Worm (Caenorhabditis elegans) whole organism, young adult: ENCODE data around the gene T04C10.3.

Source experiments
- B0336.3 ChIP-seq: fragments of 200-800 bp; sonication (Bioruptor generic); IDR thresholded peaks from 2 replicates; pipeline ENCODE4 v1.3.6; 2022; ENCODE audit warnings: missing genetic modification characterization, missing compliant biosample characterization
- C06A6.2 ChIP-seq: fragments of 200-800 bp; sonication (Bioruptor generic); conservative IDR thresholded peaks from 2 replicates; pipeline ENCODE4 v1.3.6; 2022; ENCODE audit warnings: missing genetic modification characterization, missing compliant biosample characterization
- F10E7.11 ChIP-seq: sonication (generic microtip); optimal IDR thresholded peaks from 2 replicates; lab custom pipeline; 2017; ENCODE audit warnings: mild to moderate bottlenecking, missing genetic modification characterization, moderate library complexity, missing compliant biosample characterization
- F23B12.7 ChIP-seq: sonication (generic microtip); optimal IDR thresholded peaks from 2 replicates; lab custom pipeline; 2017; ENCODE audit warnings: missing genetic modification characterization, mild to moderate bottlenecking, missing compliant biosample characterization, antibody characterized with exemption, moderate library complexity; ENCODE audit not compliant: insufficient read depth
- F33H1.4 ChIP-seq: fragments of 200-800 bp; sonication (Bioruptor generic); IDR thresholded peaks from 2 replicates; pipeline ENCODE4 v1.3.6; 2022; ENCODE audit warnings: missing genetic modification reagents, missing genetic modification characterization, missing compliant biosample characterization
- F49E8.2 ChIP-seq: sonication (generic microtip); optimal IDR thresholded peaks from 3 replicates; lab custom pipeline; 2017; ENCODE audit warnings: missing genetic modification characterization, mild to moderate bottlenecking, missing compliant biosample characterization, antibody characterized with exemption, moderate library complexity; ENCODE audit not compliant: insufficient read depth
- F52B5.7 ChIP-seq: sonication (generic microtip); optimal IDR thresholded peaks from 2 replicates; lab custom pipeline; 2016; ENCODE audit warnings: mild to moderate bottlenecking, missing genetic modification characterization, missing compliant biosample characterization
- Y53G8AR.9 ChIP-seq: fragments of 200-800 bp; sonication (Bioruptor generic); conservative IDR thresholded peaks from 2 replicates; pipeline ENCODE4 v1.3.6; 2022; ENCODE audit warnings: missing genetic modification reagents, missing genetic modification characterization, missing compliant biosample characterization
- ZK185.1 ChIP-seq: sonication (generic microtip); optimal IDR thresholded peaks from 2 replicates; lab custom pipeline; 2016; ENCODE audit warnings: mild to moderate bottlenecking, missing genetic modification characterization, missing compliant biosample characterization; ENCODE audit not compliant: poor library complexity, severe bottlenecking
- ama-1 ChIP-seq, 3 experiments: fragments of 150-350 bp in 1 of 3; sonication (generic microtip) in 2 of 3; optimal IDR thresholded peaks; 2 replicates each; lab custom pipeline; 2014 to 2018; ENCODE audit warnings: missing biosample characterization in 2 of 3, missing genetic modification characterization in 2 of 3, missing genetic modification reagents in 2 of 3
- atf-7 ChIP-seq: sonication (generic microtip); optimal IDR thresholded peaks from 2 replicates; lab custom pipeline; 2017; ENCODE audit warnings: mild to moderate bottlenecking, missing genetic modification characterization, missing compliant biosample characterization
- attf-3 ChIP-seq: fragments of 200-800 bp; sonication (Bioruptor generic); conservative IDR thresholded peaks from 2 replicates; pipeline ENCODE4 v1.3.6; 2022; ENCODE audit warnings: missing genetic modification reagents, missing genetic modification characterization, missing compliant biosample characterization
- attf-5 ChIP-seq: fragments of 200-800 bp; sonication (Bioruptor generic); optimal IDR thresholded peaks from 2 replicates; lab custom pipeline; 2018; ENCODE audit warnings: mild to moderate bottlenecking, missing genetic modification characterization, missing compliant biosample characterization
- cebp-1 ChIP-seq, 2 experiments: fragments of 200-800 bp in 1 of 2; sonication (Bioruptor generic) in 1 of 2; sonication (generic microtip) in 1 of 2; IDR thresholded peaks in 1 of 2; optimal IDR thresholded peaks in 1 of 2; 2 replicates each; pipeline versions ENCODE4 v1.3.6 to Lab custom; 2017 to 2022; ENCODE audit warnings: missing compliant biosample characterization in 2 of 2, missing genetic modification characterization in 2 of 2, mild to moderate bottlenecking in 1 of 2, missing genetic modification reagents in 1 of 2, moderate library complexity in 1 of 2
- ceh-100 ChIP-seq: fragments of 200-800 bp; sonication (Bioruptor generic); IDR thresholded peaks from 2 replicates; pipeline ENCODE4 v1.3.6; 2022; ENCODE audit warnings: missing genetic modification reagents, missing genetic modification characterization, missing compliant biosample characterization
- ceh-27 ChIP-seq: fragments of 200-800 bp; sonication (Bioruptor generic); optimal IDR thresholded peaks from 2 replicates; lab custom pipeline; 2018; ENCODE audit warnings: mild to moderate bottlenecking, missing genetic modification characterization, moderate library complexity, missing compliant biosample characterization
- dox-1 ChIP-seq: fragments of 200-800 bp; sonication (Bioruptor generic); IDR thresholded peaks from 2 replicates; pipeline ENCODE4 v1.3.6; 2022; ENCODE audit warnings: missing genetic modification reagents, missing genetic modification characterization, missing compliant biosample characterization
- egl-44 ChIP-seq: fragments of 200-800 bp; sonication (Bioruptor generic); IDR thresholded peaks from 2 replicates; pipeline ENCODE4 v1.3.6; 2022; ENCODE audit warnings: missing genetic modification reagents, missing genetic modification characterization, missing compliant biosample characterization
- gei-17 ChIP-seq: fragments of 200-800 bp; sonication (Bioruptor generic); optimal IDR thresholded peaks from 2 replicates; lab custom pipeline; 2018; ENCODE audit warnings: mild to moderate bottlenecking, missing genetic modification characterization, missing compliant biosample characterization
- hmg-1.2 ChIP-seq: fragments of 200-800 bp; sonication (Bioruptor generic); IDR thresholded peaks from 2 replicates; pipeline ENCODE4 v1.3.6; 2022; ENCODE audit warnings: missing genetic modification reagents, missing genetic modification characterization, missing compliant biosample characterization
- hmg-20 ChIP-seq: fragments of 200-800 bp; sonication (Bioruptor generic); IDR thresholded peaks from 2 replicates; pipeline ENCODE4 v1.3.6; 2022; ENCODE audit warnings: missing genetic modification reagents, missing genetic modification characterization, missing compliant biosample characterization
- let-607 ChIP-seq, 2 experiments: fragments of 200-800 bp in 1 of 2; sonication (Bioruptor generic) in 1 of 2; sonication (generic microtip) in 1 of 2; optimal IDR thresholded peaks; 2 replicates each; lab custom pipeline; 2016 to 2018; ENCODE audit warnings: mild to moderate bottlenecking in 2 of 2, missing compliant biosample characterization in 2 of 2, missing genetic modification characterization in 2 of 2, moderate library complexity in 2 of 2, missing genotype in 1 of 2
- lin-26 ChIP-seq: fragments of 200-800 bp; sonication (Bioruptor generic); IDR thresholded peaks from 2 replicates; pipeline ENCODE4 v1.3.6; 2022; ENCODE audit warnings: missing genetic modification reagents, missing genetic modification characterization, missing compliant biosample characterization
- lin-35 ChIP-seq, 3 experiments: fragments of 150-350 bp in 2 of 3; sonication (generic microtip) in 1 of 3; optimal IDR thresholded peaks; 2 replicates each; lab custom pipeline; 2014 to 2018; ENCODE audit warnings: missing biosample characterization in 3 of 3, missing genetic modification characterization in 3 of 3, missing genetic modification reagents in 3 of 3
- lin-40 ChIP-seq: sonication (generic microtip); optimal IDR thresholded peaks from 2 replicates; lab custom pipeline; 2016; ENCODE audit warnings: missing genetic modification characterization, mild to moderate bottlenecking, missing compliant biosample characterization, missing genotype, missing genetic modification reagents
- lin-54 ChIP-seq: fragments of 200-800 bp; sonication (Bioruptor generic); optimal IDR thresholded peaks from 2 replicates; lab custom pipeline; 2018; ENCODE audit warnings: mild to moderate bottlenecking, missing genetic modification characterization, missing compliant biosample characterization
- lir-1 ChIP-seq: fragments of 200-800 bp; sonication (Bioruptor generic); conservative IDR thresholded peaks from 2 replicates; pipeline ENCODE4 v1.3.6; 2022; ENCODE audit warnings: missing genetic modification reagents, missing genetic modification characterization, missing compliant biosample characterization
- madf-10 ChIP-seq: sonication (generic microtip); optimal IDR thresholded peaks from 2 replicates; lab custom pipeline; 2016; ENCODE audit warnings: mild to moderate bottlenecking, missing genetic modification characterization, missing compliant biosample characterization
- madf-6 ChIP-seq: fragments of 200-800 bp; sonication (Bioruptor generic); IDR thresholded peaks from 2 replicates; pipeline ENCODE4 v1.3.6; 2022; ENCODE audit warnings: missing genetic modification reagents, missing genetic modification characterization, missing compliant biosample characterization
- mcd-1 ChIP-seq: fragments of 200-800 bp; sonication (Bioruptor generic); IDR thresholded peaks from 2 replicates; pipeline ENCODE4 v1.3.6; 2022; ENCODE audit warnings: missing genetic modification reagents, missing genetic modification characterization, missing compliant biosample characterization
- nfyb-1 ChIP-seq: fragments of 200-800 bp; sonication (Bioruptor generic); IDR thresholded peaks from 2 replicates; pipeline ENCODE4 v1.3.6; 2022; ENCODE audit warnings: missing genetic modification reagents, missing genetic modification characterization, missing compliant biosample characterization
- nhr-80 ChIP-seq: sonication (generic microtip); optimal IDR thresholded peaks from 2 replicates; lab custom pipeline; 2016; ENCODE audit warnings: missing genetic modification characterization, missing compliant biosample characterization
- rcor-1 ChIP-seq: fragments of 200-800 bp; sonication (Bioruptor generic); IDR thresholded peaks from 2 replicates; pipeline ENCODE4 v1.3.6; 2022; ENCODE audit warnings: missing genetic modification reagents, missing genetic modification characterization, missing compliant biosample characterization
- repo-1 ChIP-seq: sonication (generic microtip); optimal IDR thresholded peaks from 2 replicates; lab custom pipeline; 2017; ENCODE audit warnings: mild to moderate bottlenecking, missing genetic modification characterization, missing compliant biosample characterization
- snpc-4 ChIP-seq, 5 experiments: fragments of 150-350 bp in 1 of 5; sonication (generic microtip) in 4 of 5; optimal IDR thresholded peaks; 2 replicates each; lab custom pipeline; 2014 to 2018; ENCODE audit warnings: missing genetic modification characterization in 5 of 5, missing biosample characterization in 3 of 5, antibody characterized with exemption in 2 of 5, mild to moderate bottlenecking in 2 of 5, missing compliant biosample characterization in 2 of 5, missing genotype in 2 of 5, moderate library complexity in 2 of 5, missing genetic modification reagents in 1 of 5
- somi-1 ChIP-seq: fragments of 200-800 bp; sonication (Bioruptor generic); optimal IDR thresholded peaks from 2 replicates; lab custom pipeline; 2018; ENCODE audit warnings: mild to moderate bottlenecking, missing genetic modification characterization, missing compliant biosample characterization
- sptf-2 ChIP-seq: fragments of 200-800 bp; sonication (Bioruptor generic); optimal IDR thresholded peaks from 2 replicates; lab custom pipeline; 2018; ENCODE audit warnings: mild to moderate bottlenecking, missing genetic modification characterization, missing compliant biosample characterization
- tbp1 ChIP-seq: fragments of 200-800 bp; sonication (Bioruptor generic); optimal IDR thresholded peaks from 2 replicates; lab custom pipeline; 2018; ENCODE audit warnings: mild to moderate bottlenecking, missing genetic modification characterization, missing compliant biosample characterization
- unc-62 ChIP-seq: fragments of 150-350 bp; optimal IDR thresholded peaks from 2 replicates; lab custom pipeline; 2014; ENCODE audit warnings: missing biosample characterization, missing genetic modification reagents, missing genetic modification characterization
- zfh-2 ChIP-seq: fragments of 200-800 bp; sonication (Bioruptor generic); conservative IDR thresholded peaks from 2 replicates; pipeline ENCODE4 v1.3.6; 2022; ENCODE audit warnings: missing genetic modification reagents, missing genetic modification characterization, missing compliant biosample characterization
- ztf-28 ChIP-seq: fragments of 200-800 bp; sonication (Bioruptor generic); IDR thresholded peaks from 2 replicates; pipeline ENCODE4 v1.3.6; 2022; ENCODE audit warnings: missing genetic modification reagents, missing genetic modification characterization, missing compliant biosample characterization

Gene T04C10.3

DNA sequence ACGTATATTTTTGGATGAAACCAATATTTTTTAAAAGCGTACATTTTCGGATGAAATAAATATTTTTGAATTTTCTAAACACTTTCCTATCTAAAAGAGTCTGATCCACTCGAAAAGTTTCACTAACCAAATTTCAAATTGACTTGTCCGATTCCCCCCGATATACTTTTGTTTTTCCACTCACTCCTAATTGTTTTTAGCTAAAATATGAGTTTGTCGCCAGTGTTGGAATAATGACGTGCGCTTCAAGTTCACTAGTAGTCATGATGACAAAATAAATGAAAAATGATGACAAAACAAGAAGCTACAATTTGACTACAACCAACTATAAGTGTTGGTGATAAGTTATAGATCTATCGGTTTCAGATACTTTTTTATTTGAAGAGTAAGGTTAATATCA lies 3.4 kb upstream of the T04C10.3 start (continued):
- 0 out of 2 replicates have a peak, but pooled peaks have one; percentile 43 for TF ChIP-seq B0336.3 (GFP tag; lab: Robert Waterston, UW)
- no peak for TF ChIP-seq attf-3 (GFP tag; lab: Robert Waterston, UW)
- TF ChIP-seq ceh-100 (GFP tag; lab: Robert Waterston, UW) = no peak

DNA sequence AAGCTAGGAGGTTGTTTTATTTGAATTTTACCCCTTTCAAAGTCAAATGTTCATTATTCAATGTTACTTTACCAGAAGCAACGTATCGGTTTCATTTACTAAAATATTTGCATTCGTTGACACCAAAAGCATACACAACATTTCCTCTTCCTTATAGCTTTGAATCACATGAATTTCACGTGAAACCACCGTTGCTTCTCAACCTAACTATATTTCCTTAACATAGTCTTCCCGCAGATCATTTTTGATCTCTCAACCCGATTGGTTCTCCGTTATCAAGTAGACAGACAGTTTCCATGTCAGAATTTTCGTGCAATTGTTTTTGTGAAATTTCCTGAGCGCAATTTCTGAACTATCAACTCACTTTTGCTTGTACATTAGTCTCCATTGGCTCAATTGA lies 2.3 kb upstream of the T04C10.3 start:
- TF ChIP-seq unc-62 (GFP tag; lab: Kevin White, UChicago) (no peak), ztf-28 (GFP tag; lab: Robert Waterston, UW) (no peak), Y53G8AR.9 (GFP tag; lab: Robert Waterston, UW) (no peak), lir-1 (no peak), lin-26 (GFP tag; lab: Robert Waterston, UW) (no peak), atf-7 (no peak), F52B5.7 (tag; lab: Kevin White, UChicago) (no peak), F33H1.4 (GFP tag; lab: Robert Waterston, UW) (no peak), egl-44 (GFP tag; lab: Robert Waterston, UW) (no peak), hmg-20 (GFP tag; lab: Robert Waterston, UW) (no peak)

DNA sequence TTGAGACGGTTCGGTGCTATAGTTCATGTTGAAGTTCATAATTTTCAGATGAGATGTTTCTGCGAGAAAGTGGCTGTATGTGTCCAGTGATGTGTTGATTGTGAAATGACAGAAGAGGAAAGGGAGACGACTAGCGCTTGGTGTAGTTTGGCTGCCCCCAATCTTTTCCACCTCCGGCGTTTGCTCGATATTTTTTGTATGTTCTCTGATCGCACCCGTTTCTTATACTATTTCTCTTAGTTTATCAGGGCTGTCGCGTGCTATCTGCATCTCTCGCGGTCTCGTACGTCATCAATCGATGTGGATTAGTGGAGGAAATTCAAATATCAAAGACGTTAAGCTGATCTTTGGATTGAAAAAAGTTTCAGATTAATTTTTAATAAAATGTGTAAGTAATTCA lies 1.4 kb upstream of the T04C10.3 start, which contains the start of gene atf-4:
Gene atf-4 (minus strand): TSS at position 93 of the 400 bp plus-strand sequence.
- TF ChIP-seq hmg-20 (GFP tag; lab: Robert Waterston, UW) = no peak
- no peak for TF ChIP-seq madf-6
- peak; percentile 72 for TF ChIP-seq nhr-80
- TF ChIP-seq repo-1 (tag; lab: Kevin White, UChicago) = peak; percentile 46
- no peak for TF ChIP-seq snpc-4 (GFP tag; optimal IDR thresholded peaks at IDR 0.05; lab: Kevin White, UChicago)
- TF ChIP-seq snpc-4 (tag; optimal IDR thresholded peaks at IDR 0.05; lab: Kevin White, UChicago) = peak in 2 of 4 experiments; percentile 28 to 30
- peak; percentile 30; the same call in 1 of the 2 replicates for TF ChIP-seq mcd-1
- peak; percentile 26 for TF ChIP-seq gei-17
- TF ChIP-seq lin-35 (GFP tag; optimal IDR thresholded peaks at IDR 0.05; lab: Kevin White, UChicago) = peak in 1 of 3 experiments; percentile 54
- peak; percentile 59 for TF ChIP-seq atf-7
- 0 out of 2 replicates have a peak, but pooled peaks have one; percentile 10 for TF ChIP-seq nfyb-1
- TF ChIP-seq madf-10 = peak; percentile 4
- TF ChIP-seq Y53G8AR.9 (GFP tag; lab: Robert Waterston, UW) = no peak
- TF ChIP-seq tbp1 (GFP tag; lab: Kevin White, UChicago) = peak; percentile 20
- peak; percentile 34; the same call in 1 of the 2 replicates for TF ChIP-seq dox-1
- peak; percentile 6 for TF ChIP-seq somi-1 (GFP tag; lab: Kevin White, UChicago)
- no peak for TF ChIP-seq F49E8.2 (tag; lab: Kevin White, UChicago)
- peak; percentile 28; the same call in 1 of the 2 replicates for TF ChIP-seq B0336.3 (GFP tag; lab: Robert Waterston, UW)
- peak; percentile 34 for TF ChIP-seq ZK185.1 (tag; lab: Kevin White, UChicago)
- peak; percentile 46 for TF ChIP-seq lin-40 (tag; lab: Kevin White, UChicago)
- TF ChIP-seq zfh-2 (GFP tag; lab: Robert Waterston, UW) = 0 out of 2 replicates have a peak, but pooled peaks have one; percentile 7
- peak; percentile 29; the same call in 1 of the 2 replicates for TF ChIP-seq C06A6.2 (GFP tag; lab: Robert Waterston, UW)
- TF ChIP-seq lin-54 (GFP tag; lab: Kevin White, UChicago) = peak; percentile 14
- peak; percentile 47 for TF ChIP-seq F23B12.7 (tag; lab: Kevin White, UChicago)
- peak in 1 of 2 experiments; percentile 54 for TF ChIP-seq let-607 (tag; optimal IDR thresholded peaks at IDR 0.05; lab: Kevin White, UChicago)
- TF ChIP-seq hmg-1.2 (GFP tag; lab: Robert Waterston, UW) = peak; percentile 50; the same call in 1 of the 2 replicates
- 0 out of 2 replicates have a peak, but pooled peaks have one; percentile 11 for TF ChIP-seq rcor-1 (GFP tag; lab: Robert Waterston, UW)
- no peak for TF ChIP-seq ama-1 (optimal IDR thresholded peaks at IDR 0.05; lab: Kevin White, UChicago)
- TF ChIP-seq ama-1 (GFP tag; optimal IDR thresholded peaks at IDR 0.05; lab: Kevin White, UChicago) = no peak
- peak; percentile 40; the same call in 1 of the 2 replicates for TF ChIP-seq cebp-1 (GFP tag; IDR thresholded peaks at IDR 0.05; lab: Robert Waterston, UW)
- TF ChIP-seq cebp-1 (tag; optimal IDR thresholded peaks at IDR 0.05; lab: Kevin White, UChicago) = peak; percentile 86
- TF ChIP-seq ceh-27 (GFP tag; lab: Kevin White, UChicago) = peak; percentile 12
- no peak for TF ChIP-seq F10E7.11 (tag; lab: Kevin White, UChicago)
- TF ChIP-seq sptf-2 (GFP tag; lab: Kevin White, UChicago) = no peak
- peak; percentile 46 for TF ChIP-seq attf-5 (GFP tag; lab: Kevin White, UChicago)
